Fruit fly (Drosophila melanogaster): Measurements from ENCODE around the gene CG13643.
A peak's percentile ranks its signal among the peaks of the same experiment; 100 is the strongest.

The CG13643 gene

dm6 chr3R:24917814-24918636 lies 12.2 kb upstream of the CG13643 start, which contains the start of the genes PIG-S, sud1 and CG11168 (continued):
- TF ChIP-seq Mad (GFP tag; optimal IDR thresholded peaks at IDR 0.05) (no peak), emc (GFP tag; optimal IDR thresholded peaks at IDR 0.05) (no peak), br (optimal IDR thresholded peaks at IDR 0.05) (no peak), zfh1 (GFP tag; IDR thresholded peaks at IDR 0.05) (peak; percentile 61; the same call in 2 of the 3 replicates), sug (tag; optimal IDR thresholded peaks at IDR 0.05) (no peak), p53 (GFP tag; optimal IDR thresholded peaks at IDR 0.05) (no peak), CG31365 (tag; optimal IDR thresholded peaks at IDR 0.05) (no peak), CG14441 (GFP tag; IDR thresholded peaks at IDR 0.05) (peak; percentile 63), ewg (GFP tag; optimal IDR thresholded peaks at IDR 0.05) (no peak), tll (GFP tag; optimal IDR thresholded peaks at IDR 0.05) (peak in 1 of 2 experiments; percentile 16), CHES-1-like (GFP tag; optimal IDR thresholded peaks at IDR 0.05) (no peak), Gsc (GFP tag; IDR thresholded peaks at IDR 0.05) (no peak), gem (tag; optimal IDR thresholded peaks at IDR 0.05) (peak; percentile 82), BtbVII (GFP tag; optimal IDR thresholded peaks at IDR 0.05) (no peak), Opbp (GFP tag; IDR thresholded peaks at IDR 0.05; ENCODE audit: partially characterized antibody) (peak; percentile 79), CG1529 (GFP tag; optimal IDR thresholded peaks at IDR 0.05) (peak; percentile 5), Poxn (GFP tag; IDR thresholded peaks at IDR 0.05) (peak; percentile 62; the same call in 1 of the 2 replicates), Adf1 (GFP tag; IDR thresholded peaks at IDR 0.05) (peak; percentile 36; the same call in 1 of the 2 replicates), CG17612 (GFP tag; IDR thresholded peaks at IDR 0.05) (no peak), insv (GFP tag; optimal IDR thresholded peaks at IDR 0.05) (peak in 1 of 2 experiments; percentile 80), ac (GFP tag; optimal IDR thresholded peaks at IDR 0.05) (no peak), cato (GFP tag; optimal IDR thresholded peaks at IDR 0.05; ENCODE audit: borderline replicate concordance) (peak; percentile 5), GATAe (GFP tag; conservative IDR thresholded peaks at IDR 0.05) (no peak), grn (GFP tag; optimal IDR thresholded peaks at IDR 0.05) (no peak), pnt (GFP tag; optimal IDR thresholded peaks at IDR 0.05) (no peak), Oli (tag; optimal IDR thresholded peaks at IDR 0.05) (peak; percentile 58), CG14667 (GFP tag; IDR thresholded peaks at IDR 0.05) (peak; percentile 59), phol (tag; optimal IDR thresholded peaks at IDR 0.05) (peak; percentile 81), yki (optimal IDR thresholded peaks at IDR 0.05) (no peak), CG15269 (tag; optimal IDR thresholded peaks at IDR 0.05) (no peak), CG7987 (GFP tag; optimal IDR thresholded peaks at IDR 0.05) (no peak), CG6272 (GFP tag; IDR thresholded peaks at IDR 0.05) (peak; percentile 59), CG32767 (GFP tag; IDR thresholded peaks at IDR 0.05) (0 out of 2 replicates have a peak, but pooled peaks have one; percentile 28), Sin3A (optimal IDR thresholded peaks at IDR 0.05) (peak; percentile 43), Ptx1 (GFP tag; IDR thresholded peaks at IDR 0.05) (peak; percentile 80), CG4820 (GFP tag; optimal IDR thresholded peaks at IDR 0.05) (peak; percentile 30), fd3F (GFP tag; optimal IDR thresholded peaks at IDR 0.05) (peak; percentile 30), esg (GFP tag; conservative IDR thresholded peaks at IDR 0.05) (peak; percentile 52; the same call in 1 of the 2 replicates), slou (GFP tag; optimal IDR thresholded peaks at IDR 0.05) (peak; percentile 31), TFAM (GFP tag; optimal IDR thresholded peaks at IDR 0.05) (no peak), CG13775 (GFP tag; optimal IDR thresholded peaks at IDR 0.05) (peak; percentile 66), pum (GFP tag; optimal IDR thresholded peaks at IDR 0.05) (no peak), amos (GFP tag; IDR thresholded peaks at IDR 0.05; ENCODE audit: partially characterized antibody) (peak; percentile 82), crol (GFP tag; IDR thresholded peaks at IDR 0.05) (0 out of 2 replicates have a peak, but pooled peaks have one; percentile 10), bcd (GFP tag; optimal IDR thresholded peaks at IDR 0.05) (peak; percentile 59), ATbp (GFP tag; optimal IDR thresholded peaks at IDR 0.05) (peak; percentile 28), CG3847 (GFP tag; IDR thresholded peaks at IDR 0.05) (peak; percentile 76), Myb (GFP tag; optimal IDR thresholded peaks at IDR 0.05) (no peak), Hmx (GFP tag; optimal IDR thresholded peaks at IDR 0.05) (no peak), stc (GFP tag; IDR thresholded peaks at IDR 0.05) (no peak)
